Worm (Caenorhabditis elegans): ENCODE measurements around the gene irld-24.

DNA sequence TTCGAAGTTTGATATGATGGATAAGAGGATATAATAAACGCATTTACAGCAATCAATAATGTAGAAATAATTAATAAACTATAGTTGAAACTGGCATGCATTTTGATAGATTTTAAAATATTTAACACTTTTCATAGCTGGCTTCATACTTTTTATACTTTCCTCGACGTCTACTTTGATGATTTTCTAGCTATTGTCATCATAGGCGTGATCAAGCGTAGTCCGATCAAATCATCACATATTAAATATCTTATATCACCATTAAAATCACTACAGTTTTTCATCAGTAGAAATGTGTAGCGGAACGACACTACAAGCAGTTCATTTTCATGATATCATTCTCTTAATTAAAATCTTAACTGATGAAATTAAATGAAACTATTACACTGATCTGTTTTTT is 29.0 kb downstream of the irld-24 start, which contains the start of gene C04C11.25:
- TF ChIP-seq elt-1 (tag; optimal IDR thresholded peaks at IDR 0.05) (no peak), Y55F3AM.14 (GFP tag; optimal IDR thresholded peaks at IDR 0.05) (no peak), lin-39 (tag; optimal IDR thresholded peaks at IDR 0.05) (no peak), aly-2 (tag; optimal IDR thresholded peaks at IDR 0.05) (no peak), fos-1 (tag; optimal IDR thresholded peaks at IDR 0.05) (no peak), mdl-1 (tag; optimal IDR thresholded peaks at IDR 0.05) (no peak), unc-55 (GFP tag; optimal IDR thresholded peaks at IDR 0.05) (no peak), lsy-2 (tag; optimal IDR thresholded peaks at IDR 0.05) (no peak), R02D3.7 (tag; optimal IDR thresholded peaks at IDR 0.05) (no peak), nhr-10 (tag; optimal IDR thresholded peaks at IDR 0.05) (no peak), lin-13 (GFP tag; optimal IDR thresholded peaks at IDR 0.05) (no peak), unc-62 (GFP tag; optimal IDR thresholded peaks at IDR 0.05) (no peak), skn-1 (tag; optimal IDR thresholded peaks at IDR 0.05) (no peak), nhr-237 (tag; optimal IDR thresholded peaks at IDR 0.05) (no peak)
